Fruit fly (Drosophila melanogaster) whole organism, adult: ENCODE measurements around the gene CG13369.
A peak's percentile ranks its signal among the peaks of the same experiment; 100 is the strongest.
"Not testable (repeated sequence)": the region's sequence is repeated elsewhere in the genome, so short reads cannot be mapped to it uniquely, and the experiment has no call there.

ENCODE experiments used
- CG11617 ChIP-seq: fragments of 200-800 bp; sonication (Bioruptor generic); optimal IDR thresholded peaks from 2 replicates; lab custom pipeline; 2017; ENCODE audit warnings: mild to moderate bottlenecking, missing biosample characterization, missing genetic modification reagents, missing genetic modification characterization
- CG12768 ChIP-seq: fragments of 200-800 bp; sonication (Bioruptor generic); optimal IDR thresholded peaks from 2 replicates; lab custom pipeline; 2017; ENCODE audit warnings: missing biosample characterization, missing genetic modification characterization, mild to moderate bottlenecking, moderate library complexity, missing genetic modification reagents
- CG14711 ChIP-seq: fragments of 200-800 bp; sonication (Bioruptor generic); optimal IDR thresholded peaks from 2 replicates; lab custom pipeline; 2018; ENCODE audit warnings: missing biosample characterization, mild to moderate bottlenecking, missing genetic modification characterization, moderate library complexity
- CG1620 ChIP-seq: fragments of 200-800 bp; sonication (Bioruptor generic); optimal IDR thresholded peaks from 2 replicates; lab custom pipeline; 2016; ENCODE audit warnings: missing biosample characterization, missing genetic modification characterization
- CG33017 ChIP-seq: fragments of 200-800 bp; sonication (Bioruptor generic); optimal IDR thresholded peaks from 2 replicates; lab custom pipeline; 2018; ENCODE audit warnings: missing biosample characterization, mild to moderate bottlenecking, missing genetic modification characterization, moderate library complexity
- CG5204 ChIP-seq: fragments of 200-800 bp; sonication (Bioruptor generic); optimal IDR thresholded peaks from 2 replicates; lab custom pipeline; 2016; ENCODE audit warnings: missing biosample characterization, missing genetic modification characterization
- CG7045 ChIP-seq: fragments of 200-800 bp; sonication (Bioruptor generic); optimal IDR thresholded peaks from 2 replicates; lab custom pipeline; 2017; ENCODE audit warnings: missing biosample characterization, mild to moderate bottlenecking, missing genetic modification characterization
- CG7101 ChIP-seq: fragments of 200-800 bp; sonication (Bioruptor generic); optimal IDR thresholded peaks from 2 replicates; lab custom pipeline; 2018; ENCODE audit warnings: missing biosample characterization, mild to moderate bottlenecking, missing genetic modification characterization, moderate library complexity
- Clk ChIP-seq: fragments of 200-800 bp; sonication (Bioruptor generic); optimal IDR thresholded peaks from 2 replicates; lab custom pipeline; 2017; ENCODE audit warnings: missing biosample characterization, missing genetic modification characterization
- Crg-1 ChIP-seq: fragments of 200-800 bp; sonication (Bioruptor generic); optimal IDR thresholded peaks from 2 replicates; lab custom pipeline; 2016; ENCODE audit warnings: missing biosample characterization, missing genetic modification characterization
- Hr96 ChIP-seq: fragments of 200-800 bp; sonication (Bioruptor generic); optimal IDR thresholded peaks from 2 replicates; lab custom pipeline; 2016; ENCODE audit warnings: missing biosample characterization, missing genetic modification characterization
- Mnt ChIP-seq: fragments of 200-800 bp; sonication (Bioruptor generic); optimal IDR thresholded peaks from 2 replicates; lab custom pipeline; 2016; ENCODE audit warnings: missing biosample characterization, mild to moderate bottlenecking, missing genetic modification characterization
- bab1 ChIP-seq: fragments of 200-800 bp; sonication (Bioruptor generic); optimal IDR thresholded peaks from 3 replicates; lab custom pipeline; 2019; ENCODE audit warnings: missing biosample characterization, mild to moderate bottlenecking, missing genetic modification characterization, moderate library complexity
- cic ChIP-seq: fragments of 200-800 bp; sonication (Bioruptor generic); optimal IDR thresholded peaks from 2 replicates; lab custom pipeline; 2017; ENCODE audit warnings: missing biosample characterization, mild to moderate bottlenecking, missing genetic modification characterization, moderate library complexity
- cnc ChIP-seq, 2 experiments: fragments of >200 bp; optimal IDR thresholded peaks; 2 replicates each; lab custom pipeline; 2017
- kay ChIP-seq: fragments of 200-800 bp; sonication (Bioruptor generic); peaks from one replicate; lab custom pipeline; 2016; ENCODE audit warnings: missing biosample characterization, missing genetic modification characterization, borderline replicate concordance
- ovo ChIP-seq: fragments of 200-800 bp; sonication (Bioruptor generic); optimal IDR thresholded peaks from 2 replicates; lab custom pipeline; 2016; ENCODE audit warnings: missing biosample characterization, missing genetic modification characterization
- pad ChIP-seq: fragments of 200-800 bp; sonication (Bioruptor generic); optimal IDR thresholded peaks from 3 replicates; lab custom pipeline; 2017; ENCODE audit warnings: missing biosample characterization, missing genetic modification characterization, mild to moderate bottlenecking, moderate library complexity, missing genetic modification reagents
- tj ChIP-seq: fragments of 200-800 bp; sonication (Bioruptor generic); optimal IDR thresholded peaks from 3 replicates; lab custom pipeline; 2017; ENCODE audit warnings: missing biosample characterization, mild to moderate bottlenecking, missing genetic modification characterization, moderate library complexity
- toe ChIP-seq: fragments of 200-800 bp; sonication (Bioruptor generic); optimal IDR thresholded peaks from 2 replicates; lab custom pipeline; 2016; ENCODE audit warnings: missing biosample characterization, missing genetic modification characterization

The CG13369 gene

dm6 chrX:625157-625627, 1.9 kb downstream of the CG13369 start, which contains the start of the genes CG13364 and Hinfp:
CG13364 (minus strand) TSS chrX:625203.
Hinfp (plus strand) TSS chrX:625542.
- TF ChIP-seq Mnt (GFP tag; lab: Kevin White, UChicago): peak; percentile 77
- TF ChIP-seq CG11617: no peak
- no peak for TF ChIP-seq kay
- TF ChIP-seq bab1 (GFP tag; lab: Kevin White, UChicago): peak; percentile 12

dm6 chrX:629239-629821, 6.1 kb downstream of the CG13369 start, which contains the start of the genes RpL36 and Mybbp1A:
RpL36 (minus strand) TSS chrX:629483.
Mybbp1A (plus strand) TSS chrX:629773.
- TF ChIP-seq ovo (peak; percentile 89), CG14711 (tag; lab: Kevin White, UChicago) (peak; percentile 69), Crg-1 (peak; percentile 90), CG12768 (GFP tag; lab: Kevin White, UChicago) (peak; percentile 45), CG33017 (peak; percentile 26), kay (no peak), CG7045 (GFP tag; lab: Kevin White, UChicago) (peak; percentile 30), toe (no peak), Hr96 (GFP tag; lab: Kevin White, UChicago) (no peak), CG11617 (peak; percentile 93), pad (GFP tag; lab: Kevin White, UChicago) (peak; percentile 81), cic (peak; percentile 33), cnc (optimal IDR thresholded peaks at IDR 0.05; lab: Kevin White, UChicago) (no peak), CG7101 (tag; lab: Kevin White, UChicago) (peak; percentile 88), CG5204 (GFP tag; lab: Kevin White, UChicago) (no peak), tj (GFP tag; lab: Kevin White, UChicago) (peak; percentile 94), Mnt (GFP tag; lab: Kevin White, UChicago) (peak; percentile 97), Clk (GFP tag; lab: Kevin White, UChicago) (no peak), CG1620 (GFP tag; lab: Kevin White, UChicago) (peak; percentile 86), bab1 (GFP tag; lab: Kevin White, UChicago) (peak; percentile 80)

DNA sequence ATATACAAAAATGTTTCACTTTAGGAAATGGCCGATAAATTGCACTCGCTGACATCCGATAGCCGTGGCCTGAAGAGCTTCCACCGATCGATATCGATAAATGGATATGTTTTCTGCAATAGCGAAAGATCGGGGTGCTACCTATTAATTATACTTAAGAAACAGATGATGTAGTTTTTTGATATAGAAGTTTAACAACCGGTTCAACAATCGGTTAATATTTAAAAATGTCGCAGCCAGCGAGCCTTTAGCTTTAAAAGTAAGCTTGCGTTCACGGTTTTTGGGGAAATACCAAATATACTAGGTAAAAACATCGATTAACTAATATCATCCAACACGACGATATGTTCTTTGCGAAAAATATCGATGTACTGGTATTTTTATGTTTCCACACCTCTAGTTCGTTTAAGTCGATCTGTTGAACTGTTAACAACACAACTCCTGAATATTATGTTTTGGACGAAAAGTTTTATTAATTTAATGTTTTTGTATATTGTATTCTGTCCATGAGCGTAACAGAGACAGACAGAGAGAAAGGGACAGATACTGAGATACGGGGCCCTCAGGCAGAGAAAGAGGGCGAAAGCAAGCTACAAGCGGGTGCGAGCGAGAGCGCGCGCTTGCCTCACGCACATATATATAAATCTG, 12.4 kb downstream of the CG13369 start, which contains the start of gene Dredd:
Gene Dredd, minus strand, starts transcription at position 51 of the 648 bp plus-strand sequence.
- TF ChIP-seq CG1620 (GFP tag; lab: Kevin White, UChicago): peak; percentile 5
- TF ChIP-seq cnc (optimal IDR thresholded peaks at IDR 0.05; lab: Kevin White, UChicago): no peak
- no peak for TF ChIP-seq kay
- no peak for TF ChIP-seq Crg-1
- TF ChIP-seq CG33017: no peak
- TF ChIP-seq CG7045 (GFP tag; lab: Kevin White, UChicago): no peak
- no peak for TF ChIP-seq CG12768 (GFP tag; lab: Kevin White, UChicago)
- peak; percentile 39 for TF ChIP-seq CG7101 (tag; lab: Kevin White, UChicago)
- peak; percentile 21 for TF ChIP-seq CG14711 (tag; lab: Kevin White, UChicago)
- TF ChIP-seq bab1 (GFP tag; lab: Kevin White, UChicago): peak; percentile 35
- TF ChIP-seq Mnt (GFP tag; lab: Kevin White, UChicago): peak; percentile 15
- TF ChIP-seq CG5204 (GFP tag; lab: Kevin White, UChicago): no peak
- TF ChIP-seq CG11617: peak; percentile 53
- no peak for TF ChIP-seq Hr96 (GFP tag; lab: Kevin White, UChicago)
- TF ChIP-seq cic: no peak

- TF ChIP-seq tj (GFP tag; lab: Kevin White, UChicago) (peak; percentile 78), ovo (peak; percentile 74), pad (GFP tag; lab: Kevin White, UChicago) (peak; percentile 64), CG7045 (GFP tag; lab: Kevin White, UChicago) (no peak), cic (peak; percentile 12), CG12768 (GFP tag; lab: Kevin White, UChicago) (no peak), Clk (GFP tag; lab: Kevin White, UChicago) (no peak), Mnt (GFP tag; lab: Kevin White, UChicago) (peak; percentile 97)
These were observed 13.6 kb downstream of the CG13369 start for dm6 chrX:636606-637530.

DNA sequence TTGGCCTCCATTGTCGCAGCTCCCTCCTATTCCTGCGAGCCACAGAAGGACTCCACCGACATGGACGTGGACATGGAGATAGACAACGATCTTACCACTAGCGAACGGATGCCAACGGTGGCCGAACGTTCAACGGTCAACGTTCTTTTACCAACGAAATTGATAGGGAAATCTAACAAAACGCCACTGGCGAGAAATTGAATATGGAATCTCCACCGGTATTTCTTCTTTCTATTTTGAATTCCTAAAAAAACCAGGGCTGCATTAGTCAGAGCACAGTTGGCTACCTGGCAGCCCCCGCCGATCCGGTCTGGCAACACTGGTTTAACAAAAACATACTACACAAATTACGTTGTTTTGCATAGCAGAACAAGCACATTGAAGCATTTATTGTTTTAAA, 21.2 kb downstream of the CG13369 start, which contains the start of gene CG13367:
Gene CG13367, plus strand, starts transcription at position 301 of the 400 bp plus-strand sequence.
- TF ChIP-seq Hr96 (GFP tag; lab: Kevin White, UChicago); CG14711 (tag; lab: Kevin White, UChicago); Mnt (GFP tag; lab: Kevin White, UChicago): not testable (repeated sequence)
